Fruit fly (Drosophila melanogaster): ENCODE measurements around the gene Ir10a.

The Ir10a gene

dm6 chrX:11339868-11340548 is 29.0 kb upstream of the Ir10a start, which contains the start of the genes CG34348 and Kap3:
CG34348 (plus strand) TSS chrX:11339873.
Kap3 (minus strand) TSS chrX:11340084.
- TF ChIP-seq bab1 (GFP tag; optimal IDR thresholded peaks at IDR 0.05) = peak; percentile 16
- TF ChIP-seq cnc (optimal IDR thresholded peaks at IDR 0.05) = no peak

dm6 chrX:11338973-11339867 is 28.2 kb upstream of the Ir10a start:
- TF ChIP-seq CG12768 (GFP tag; optimal IDR thresholded peaks at IDR 0.05) (no peak), CG1620 (GFP tag; optimal IDR thresholded peaks at IDR 0.05) (peak; percentile 90), Clk (GFP tag; optimal IDR thresholded peaks at IDR 0.05) (no peak), pad (GFP tag; optimal IDR thresholded peaks at IDR 0.05) (peak; percentile 23), kay (GFP tag; ENCODE audit: borderline replicate concordance) (no peak), cnc (optimal IDR thresholded peaks at IDR 0.05) (no peak), CG7101 (tag; optimal IDR thresholded peaks at IDR 0.05) (peak; percentile 69), CG5204 (GFP tag; optimal IDR thresholded peaks at IDR 0.05) (no peak), CG11617 (GFP tag; optimal IDR thresholded peaks at IDR 0.05) (peak; percentile 41), bab1 (GFP tag; optimal IDR thresholded peaks at IDR 0.05) (peak; percentile 54), tj (GFP tag; optimal IDR thresholded peaks at IDR 0.05) (peak; percentile 63), Mnt (GFP tag; optimal IDR thresholded peaks at IDR 0.05) (peak; percentile 75), toe (GFP tag; optimal IDR thresholded peaks at IDR 0.05) (peak; percentile 72), CG7045 (GFP tag; optimal IDR thresholded peaks at IDR 0.05) (no peak), cic (GFP tag; optimal IDR thresholded peaks at IDR 0.05) (no peak), CG33017 (tag; optimal IDR thresholded peaks at IDR 0.05) (no peak), ovo (GFP tag; optimal IDR thresholded peaks at IDR 0.05) (peak; percentile 53), CG14711 (tag; optimal IDR thresholded peaks at IDR 0.05) (peak; percentile 31), Crg-1 (GFP tag; optimal IDR thresholded peaks at IDR 0.05) (peak; percentile 55)

- no peak for TF ChIP-seq toe (GFP tag; optimal IDR thresholded peaks at IDR 0.05)
- peak; percentile 13 for TF ChIP-seq CG11617 (GFP tag; optimal IDR thresholded peaks at IDR 0.05)
- TF ChIP-seq CG14711 (tag; optimal IDR thresholded peaks at IDR 0.05) = peak; percentile 2
- no peak for TF ChIP-seq kay (GFP tag; ENCODE audit: borderline replicate concordance)
- peak; percentile 20 for TF ChIP-seq CG7045 (GFP tag; optimal IDR thresholded peaks at IDR 0.05)
- peak; percentile 22 for TF ChIP-seq bab1 (GFP tag; optimal IDR thresholded peaks at IDR 0.05)
- peak; percentile 4 for TF ChIP-seq tj (GFP tag; optimal IDR thresholded peaks at IDR 0.05)
Observed at dm6 chrX:11338047-11338747, 27.2 kb upstream of the Ir10a start.

dm6 chrX:11326213-11326731 is 15.3 kb upstream of the Ir10a start:
- TF ChIP-seq CG1620 (GFP tag; optimal IDR thresholded peaks at IDR 0.05) (peak; percentile 59), toe (GFP tag; optimal IDR thresholded peaks at IDR 0.05) (no peak), tj (GFP tag; optimal IDR thresholded peaks at IDR 0.05) (peak; percentile 59), pad (GFP tag; optimal IDR thresholded peaks at IDR 0.05) (peak; percentile 65), cnc (optimal IDR thresholded peaks at IDR 0.05) (no peak), Mnt (GFP tag; optimal IDR thresholded peaks at IDR 0.05) (peak; percentile 66), CG12768 (GFP tag; optimal IDR thresholded peaks at IDR 0.05) (peak; percentile 78), Hr96 (GFP tag; optimal IDR thresholded peaks at IDR 0.05) (no peak), CG7045 (GFP tag; optimal IDR thresholded peaks at IDR 0.05) (peak; percentile 73), CG7101 (tag; optimal IDR thresholded peaks at IDR 0.05) (peak; percentile 84), CG14711 (tag; optimal IDR thresholded peaks at IDR 0.05) (peak; percentile 72), ovo (GFP tag; optimal IDR thresholded peaks at IDR 0.05) (peak; percentile 91), CG11617 (GFP tag; optimal IDR thresholded peaks at IDR 0.05) (peak; percentile 83), CG5204 (GFP tag; optimal IDR thresholded peaks at IDR 0.05) (no peak), Crg-1 (GFP tag; optimal IDR thresholded peaks at IDR 0.05) (peak; percentile 72), kay (GFP tag; ENCODE audit: borderline replicate concordance) (peak; percentile 96), CG33017 (tag; optimal IDR thresholded peaks at IDR 0.05) (peak; percentile 81), cic (GFP tag; optimal IDR thresholded peaks at IDR 0.05) (peak; percentile 49), bab1 (GFP tag; optimal IDR thresholded peaks at IDR 0.05) (peak; percentile 77), Clk (GFP tag; optimal IDR thresholded peaks at IDR 0.05) (peak; percentile 28)

dm6 chrX:11325175-11325768 is 14.3 kb upstream of the Ir10a start, which contains the start of gene Gapvd1:
Gapvd1 (plus strand) TSS chrX:11325385.
- TF ChIP-seq CG14711 (tag; optimal IDR thresholded peaks at IDR 0.05) (peak; percentile 21), tj (GFP tag; optimal IDR thresholded peaks at IDR 0.05) (no peak), CG1620 (GFP tag; optimal IDR thresholded peaks at IDR 0.05) (peak; percentile 20), CG7101 (tag; optimal IDR thresholded peaks at IDR 0.05) (peak; percentile 14), CG11617 (GFP tag; optimal IDR thresholded peaks at IDR 0.05) (peak; percentile 12), bab1 (GFP tag; optimal IDR thresholded peaks at IDR 0.05) (peak; percentile 59), Mnt (GFP tag; optimal IDR thresholded peaks at IDR 0.05) (peak; percentile 78), cic (GFP tag; optimal IDR thresholded peaks at IDR 0.05) (no peak), kay (GFP tag; ENCODE audit: borderline replicate concordance) (no peak), cnc (optimal IDR thresholded peaks at IDR 0.05) (no peak), CG12768 (GFP tag; optimal IDR thresholded peaks at IDR 0.05) (no peak)

Data from whole organism, adult.